Worm (Caenorhabditis elegans) whole organism, L1 larva: ENCODE data around the gene ZK945.6.

Source experiments
- C16A3.4 ChIP-seq: fragments of 150-350 bp; optimal IDR thresholded peaks from 2 replicates; lab custom pipeline; 2014; ENCODE audit warnings: missing biosample characterization, missing genetic modification characterization
- F16B12.6 ChIP-seq: fragments of 150-350 bp; optimal IDR thresholded peaks from 2 replicates; lab custom pipeline; 2014; ENCODE audit warnings: missing biosample characterization, missing genetic modification characterization
- Y116A8C.19 ChIP-seq: sonication (generic microtip); optimal IDR thresholded peaks from 2 replicates; lab custom pipeline; 2016; ENCODE audit warnings: missing compliant biosample characterization, missing genetic modification characterization, borderline replicate concordance
- alr-1 ChIP-seq: fragments of 200-800 bp; sonication (Bioruptor generic); optimal IDR thresholded peaks from 2 replicates; lab custom pipeline; 2018; ENCODE audit warnings: borderline replicate concordance, mild to moderate bottlenecking, missing genetic modification characterization, missing compliant biosample characterization
- ceh-63 ChIP-seq: fragments of 200-800 bp; sonication (Bioruptor generic); optimal IDR thresholded peaks from 2 replicates; lab custom pipeline; 2018; ENCODE audit warnings: mild to moderate bottlenecking, missing genetic modification characterization, missing compliant biosample characterization
- ceh-82 ChIP-seq, 3 experiments: fragments of 150-350 bp in 1 of 3; sonication (generic microtip) in 2 of 3; optimal IDR thresholded peaks; 2 replicates each; lab custom pipeline; 2014 to 2017; ENCODE audit warnings: missing biosample characterization in 3 of 3, missing genetic modification characterization in 3 of 3
- ceh-88 ChIP-seq: fragments of 200-800 bp; sonication (Bioruptor generic); IDR thresholded peaks from 2 replicates; pipeline ENCODE4 v1.3.6; 2022; ENCODE audit warnings: missing genetic modification characterization, missing compliant biosample characterization
- dpl-1 ChIP-seq, 3 experiments: fragments of 150-350 bp in 2 of 3; sonication (generic microtip) in 1 of 3; optimal IDR thresholded peaks; 2 replicates each; lab custom pipeline; 2014 to 2017; ENCODE audit warnings: missing biosample characterization in 3 of 3, missing genetic modification characterization in 3 of 3, missing genetic modification reagents in 3 of 3
- efl-1 ChIP-seq, 4 experiments: fragments of 150-350 bp; optimal IDR thresholded peaks in 3 of 4; peaks in 1 of 4; 1 replicate in 1 of 4; 2 replicates in 3 of 4; lab custom pipeline; 2014; ENCODE audit warnings: missing biosample characterization in 2 of 4, missing genetic modification characterization in 2 of 4, missing genetic modification reagents in 2 of 4
- grh-1 ChIP-seq: fragments of 200-800 bp; sonication (Bioruptor generic); IDR thresholded peaks from 2 replicates; pipeline ENCODE4 v1.3.6; 2022; ENCODE audit warnings: missing genetic modification reagents, missing genetic modification characterization, missing compliant biosample characterization
- hlh-4 ChIP-seq: sonication (generic microtip); optimal IDR thresholded peaks from 2 replicates; lab custom pipeline; 2016; ENCODE audit warnings: mild to moderate bottlenecking, missing genetic modification characterization, missing compliant biosample characterization
- hpl-2 ChIP-seq: fragments of 150-350 bp; optimal IDR thresholded peaks from 2 replicates; lab custom pipeline; 2014; ENCODE audit warnings: missing biosample characterization, missing genetic modification reagents, missing genetic modification characterization
- isw-1 ChIP-seq: fragments of 200-800 bp; sonication (Bioruptor generic); IDR thresholded peaks from 2 replicates; pipeline ENCODE4 v1.3.6; 2022; ENCODE audit warnings: missing genetic modification characterization, missing compliant biosample characterization
- lin-13 ChIP-seq: fragments of 150-350 bp; optimal IDR thresholded peaks from 2 replicates; lab custom pipeline; 2014; ENCODE audit warnings: missing biosample characterization, missing genetic modification reagents, missing genetic modification characterization
- lin-14 ChIP-seq: fragments of 200-800 bp; sonication (Bioruptor generic); optimal IDR thresholded peaks from 2 replicates; lab custom pipeline; 2018; ENCODE audit warnings: mild to moderate bottlenecking, missing genetic modification characterization, moderate library complexity, missing compliant biosample characterization
- lin-15B ChIP-seq: fragments of 150-350 bp; sonication (generic microtip); optimal IDR thresholded peaks from 3 replicates; lab custom pipeline; 2014; ENCODE audit warnings: missing biosample characterization, missing genetic modification characterization
- lin-35 ChIP-seq, 2 experiments: fragments of 150-350 bp; optimal IDR thresholded peaks; 2 replicates each; lab custom pipeline; 2014; ENCODE audit warnings: missing biosample characterization in 2 of 2, missing genetic modification characterization in 2 of 2, missing genetic modification reagents in 2 of 2
- lsy-2 ChIP-seq, 2 experiments: fragments of 150-350 bp; optimal IDR thresholded peaks; 2 replicates each; lab custom pipeline; 2014; ENCODE audit warnings: missing biosample characterization in 2 of 2, missing genetic modification characterization in 2 of 2
- mef-2 ChIP-seq: fragments of 150-350 bp; optimal IDR thresholded peaks from 2 replicates; lab custom pipeline; 2014; ENCODE audit warnings: missing biosample characterization, missing genetic modification characterization
- mep-1 ChIP-seq: fragments of 150-350 bp; optimal IDR thresholded peaks from 2 replicates; lab custom pipeline; 2014; ENCODE audit warnings: missing biosample characterization, missing genetic modification characterization
- nhr-19 ChIP-seq: fragments of 200-800 bp; sonication (Bioruptor generic); conservative IDR thresholded peaks from 2 replicates; pipeline ENCODE4 v1.3.6; 2022; ENCODE audit warnings: missing genetic modification characterization, missing compliant biosample characterization
- nhr-47 ChIP-seq: sonication (generic microtip); optimal IDR thresholded peaks from 2 replicates; lab custom pipeline; 2016; ENCODE audit warnings: mild to moderate bottlenecking, missing genetic modification characterization, moderate library complexity, missing compliant biosample characterization
- nhr-76 ChIP-seq: sonication (generic microtip); optimal IDR thresholded peaks from 2 replicates; lab custom pipeline; 2017; ENCODE audit warnings: missing biosample characterization, missing genetic modification characterization
- nhr-84 ChIP-seq: sonication (generic microtip); optimal IDR thresholded peaks from 2 replicates; lab custom pipeline; 2017; ENCODE audit warnings: missing biosample characterization, missing genetic modification characterization
- nhr-85 ChIP-seq: sonication (generic microtip); peaks from one replicate; lab custom pipeline; 2016; ENCODE audit warnings: missing genetic modification characterization, inconsistent platforms, missing compliant biosample characterization
- pax-3 ChIP-seq: fragments of 200-800 bp; sonication (Bioruptor generic); optimal IDR thresholded peaks from 2 replicates; lab custom pipeline; 2018; ENCODE audit warnings: mild to moderate bottlenecking, missing genetic modification characterization, moderate library complexity, missing compliant biosample characterization
- pqm-1 ChIP-seq: sonication (generic microtip); optimal IDR thresholded peaks from 3 replicates; lab custom pipeline; 2017; ENCODE audit warnings: missing biosample characterization, missing genetic modification characterization
- skn-1 ChIP-seq: fragments of 150-350 bp; optimal IDR thresholded peaks from 2 replicates; lab custom pipeline; 2014; ENCODE audit warnings: missing biosample characterization, missing genetic modification characterization
- snpc-4 ChIP-seq: fragments of 150-350 bp; optimal IDR thresholded peaks from 2 replicates; lab custom pipeline; 2014; ENCODE audit warnings: missing biosample characterization, missing genetic modification characterization
- snu-23 ChIP-seq: sonication (generic microtip); optimal IDR thresholded peaks from 2 replicates; lab custom pipeline; 2016; ENCODE audit warnings: missing genetic modification characterization, missing compliant biosample characterization
- sox-4 ChIP-seq: sonication (generic microtip); optimal IDR thresholded peaks from 2 replicates; lab custom pipeline; 2016; ENCODE audit warnings: missing genetic modification characterization, missing compliant biosample characterization
- sptf-1 ChIP-seq: fragments of 150-350 bp; optimal IDR thresholded peaks from 2 replicates; lab custom pipeline; 2014; ENCODE audit warnings: missing biosample characterization, missing genetic modification characterization
- tbx-2 ChIP-seq: sonication (generic microtip); optimal IDR thresholded peaks from 2 replicates; lab custom pipeline; 2016; ENCODE audit warnings: missing genetic modification characterization, missing compliant biosample characterization
- unc-30 ChIP-seq: sonication (generic microtip); optimal IDR thresholded peaks from 2 replicates; lab custom pipeline; 2017; ENCODE audit warnings: missing biosample characterization, missing genetic modification characterization
- zag-1 ChIP-seq: fragments of 150-350 bp; optimal IDR thresholded peaks from 2 replicates; lab custom pipeline; 2014; ENCODE audit warnings: missing biosample characterization, missing genetic modification characterization

ZK945.6 gene

ce11 chrII:10108377-10108776, 1.6 kb upstream of the ZK945.6 start, which contains the start of the genes ZK945.7 and ZK945.8:
TSS of gene ZK945.7 (minus strand) at chrII:10108477.
TSS of gene ZK945.8 (plus strand) at chrII:10108651.
- no peak for TF ChIP-seq pqm-1 (tag; lab: Kevin White, UChicago)
- no peak for TF ChIP-seq efl-1 (optimal IDR thresholded peaks at IDR 0.05; lab: Kevin White, UChicago)
- TF ChIP-seq efl-1 (GFP tag; optimal IDR thresholded peaks at IDR 0.05 in 1 of 2; lab: Kevin White, UChicago), result peak in 1 of 2 experiments; percentile 82
- TF ChIP-seq nhr-85 (tag; lab: Kevin White, UChicago), result no peak
- TF ChIP-seq ceh-63 (GFP tag; lab: Kevin White, UChicago), result no peak
- TF ChIP-seq, all 84 proteins: peak for 1

- TF ChIP-seq nhr-84 (no peak), nhr-19 (GFP tag; lab: Robert Waterston, UW) (no peak), mef-2 (tag; lab: Kevin White, UChicago) (no peak), grh-1 (no peak), nhr-47 (tag; lab: Kevin White, UChicago) (no peak), zag-1 (tag; lab: Kevin White, UChicago) (no peak)
- TF ChIP-seq, all 84 proteins: peak for 0
These were observed 1.2 kb downstream of the ZK945.6 start, which contains the start of gene ZK945.4 for ce11 chrII:10105604-10106003. TSS of gene ZK945.4 (minus strand) at chrII:10105704.

- TF ChIP-seq mep-1 (tag; lab: Kevin White, UChicago) (no peak), hlh-4 (no peak), F16B12.6 (no peak), tbx-2 (tag; lab: Kevin White, UChicago) (no peak), nhr-76 (tag; lab: Kevin White, UChicago) (no peak), unc-30 (tag; lab: Kevin White, UChicago) (no peak), ceh-88 (no peak), sptf-1 (tag; lab: Kevin White, UChicago) (no peak)
These were observed 3.6 kb downstream of the ZK945.6 start for ce11 chrII:10103212-10103611.

ce11 chrII:10099804-10100360, 6.9 kb downstream of the ZK945.6 start, which contains the start of the genes pas-7 and puf-12:
TSS of gene pas-7 (minus strand) at chrII:10099854.
TSS of gene puf-12 (plus strand) at chrII:10100310.
- peak; percentile 60 to 69 for TF ChIP-seq efl-1 (optimal IDR thresholded peaks at IDR 0.05; lab: Kevin White, UChicago)
- peak; percentile 62 to 89 for TF ChIP-seq efl-1 (GFP tag; optimal IDR thresholded peaks at IDR 0.05 in 1 of 2; lab: Kevin White, UChicago)
- peak; percentile 17 for TF ChIP-seq lin-15B (tag; lab: Kevin White, UChicago)
- TF ChIP-seq tbx-2 (tag; lab: Kevin White, UChicago), result no peak
- TF ChIP-seq C16A3.4 (tag; lab: Kevin White, UChicago), result peak; percentile 48
- peak; percentile 37 for TF ChIP-seq lin-14 (GFP tag; lab: Kevin White, UChicago)
- TF ChIP-seq skn-1 (tag; lab: Kevin White, UChicago), result peak; percentile 99
- TF ChIP-seq isw-1 (GFP tag; lab: Robert Waterston, UW), result peak; percentile 22
- TF ChIP-seq lsy-2 (tag; optimal IDR thresholded peaks at IDR 0.05; lab: Kevin White, UChicago), result peak in 1 of 2 experiments; percentile 80
- TF ChIP-seq snpc-4 (tag; lab: Kevin White, UChicago), result peak; percentile 15
- no peak for TF ChIP-seq pqm-1 (tag; lab: Kevin White, UChicago)
- peak; percentile 24 to 67 (median 41) for TF ChIP-seq dpl-1 (GFP tag; optimal IDR thresholded peaks at IDR 0.05; lab: Kevin White, UChicago)
- TF ChIP-seq snu-23 (GFP tag; lab: Kevin White, UChicago), result peak; percentile 48
- no peak for TF ChIP-seq lin-13
- TF ChIP-seq lin-35 (GFP tag; optimal IDR thresholded peaks at IDR 0.05; lab: Kevin White, UChicago), result peak; percentile 55 to 74
- peak; percentile 14 for TF ChIP-seq hpl-2 (GFP tag; lab: Kevin White, UChicago)
- no peak for TF ChIP-seq alr-1
- TF ChIP-seq ceh-82 (tag; optimal IDR thresholded peaks at IDR 0.05; lab: Kevin White, UChicago), result peak in 1 of 3 experiments; percentile 20

- no peak for TF ChIP-seq sox-4 (tag; lab: Kevin White, UChicago)
- no peak for TF ChIP-seq Y116A8C.19
- TF ChIP-seq sptf-1 (tag; lab: Kevin White, UChicago), result no peak
- no peak for TF ChIP-seq hpl-2 (GFP tag; lab: Kevin White, UChicago)
- TF ChIP-seq zag-1 (tag; lab: Kevin White, UChicago), result no peak
- TF ChIP-seq pax-3 (tag; lab: Kevin White, UChicago), result no peak
- TF ChIP-seq dpl-1 (GFP tag; optimal IDR thresholded peaks at IDR 0.05; lab: Kevin White, UChicago), result no peak
These were observed 7.7 kb downstream of the ZK945.6 start for ce11 chrII:10099072-10099471.
